Fruit fly (Drosophila melanogaster): ENCODE data around the gene Arc42.

Arc42 gene

dm6 chr3R:19858017-19858659 lies 19.4 kb upstream of the Arc42 start:
- TF ChIP-seq cnc (optimal IDR thresholded peaks at IDR 0.05) (no peak), Crg-1 (GFP tag; optimal IDR thresholded peaks at IDR 0.05) (peak; percentile 73), CG11617 (GFP tag; optimal IDR thresholded peaks at IDR 0.05) (peak; percentile 39), CG7101 (tag; optimal IDR thresholded peaks at IDR 0.05) (peak; percentile 25), CG1620 (GFP tag; optimal IDR thresholded peaks at IDR 0.05) (peak; percentile 47), CG14711 (tag; optimal IDR thresholded peaks at IDR 0.05) (peak; percentile 10), cic (GFP tag; optimal IDR thresholded peaks at IDR 0.05) (peak; percentile 92), pad (GFP tag; optimal IDR thresholded peaks at IDR 0.05) (peak; percentile 44), CG7045 (GFP tag; optimal IDR thresholded peaks at IDR 0.05) (peak; percentile 48), CG12768 (GFP tag; optimal IDR thresholded peaks at IDR 0.05) (peak; percentile 52), Clk (GFP tag; optimal IDR thresholded peaks at IDR 0.05) (no peak), toe (GFP tag; optimal IDR thresholded peaks at IDR 0.05) (peak; percentile 42), tj (GFP tag; optimal IDR thresholded peaks at IDR 0.05) (peak; percentile 25), Hr96 (GFP tag; optimal IDR thresholded peaks at IDR 0.05) (peak; percentile 15), kay (GFP tag; ENCODE audit: borderline replicate concordance) (no peak), bab1 (GFP tag; optimal IDR thresholded peaks at IDR 0.05) (no peak), ovo (GFP tag; optimal IDR thresholded peaks at IDR 0.05) (peak; percentile 28), Mnt (GFP tag; optimal IDR thresholded peaks at IDR 0.05) (peak; percentile 47), CG33017 (tag; optimal IDR thresholded peaks at IDR 0.05) (peak; percentile 62), CG5204 (GFP tag; optimal IDR thresholded peaks at IDR 0.05) (no peak)

- TF ChIP-seq Clk (GFP tag; optimal IDR thresholded peaks at IDR 0.05): no peak
- peak in 1 of 2 experiments; percentile 4 for TF ChIP-seq cnc (optimal IDR thresholded peaks at IDR 0.05)
These were observed 18.6 kb upstream of the Arc42 start for dm6 chr3R:19858944-19859343.

dm6 chr3R:19859370-19860033 lies 18.0 kb upstream of the Arc42 start:
- no peak for TF ChIP-seq Crg-1 (GFP tag; optimal IDR thresholded peaks at IDR 0.05)
- TF ChIP-seq kay (GFP tag; ENCODE audit: borderline replicate concordance): no peak
- TF ChIP-seq pad (GFP tag; optimal IDR thresholded peaks at IDR 0.05): peak; percentile 7
- no peak for TF ChIP-seq CG5204 (GFP tag; optimal IDR thresholded peaks at IDR 0.05)
- TF ChIP-seq CG1620 (GFP tag; optimal IDR thresholded peaks at IDR 0.05): peak; percentile 16
- TF ChIP-seq CG7101 (tag; optimal IDR thresholded peaks at IDR 0.05): no peak
- TF ChIP-seq CG14711 (tag; optimal IDR thresholded peaks at IDR 0.05): no peak
- no peak for TF ChIP-seq bab1 (GFP tag; optimal IDR thresholded peaks at IDR 0.05)
- TF ChIP-seq Clk (GFP tag; optimal IDR thresholded peaks at IDR 0.05): no peak
- peak; percentile 94 for TF ChIP-seq CG12768 (GFP tag; optimal IDR thresholded peaks at IDR 0.05)
- no peak for TF ChIP-seq CG33017 (tag; optimal IDR thresholded peaks at IDR 0.05)
- peak; percentile 62 for TF ChIP-seq CG11617 (GFP tag; optimal IDR thresholded peaks at IDR 0.05)
- TF ChIP-seq cic (GFP tag; optimal IDR thresholded peaks at IDR 0.05): peak; percentile 91
- TF ChIP-seq toe (GFP tag; optimal IDR thresholded peaks at IDR 0.05): peak; percentile 42
- peak; percentile 14 for TF ChIP-seq ovo (GFP tag; optimal IDR thresholded peaks at IDR 0.05)
- no peak for TF ChIP-seq cnc (optimal IDR thresholded peaks at IDR 0.05)
- TF ChIP-seq CG7045 (GFP tag; optimal IDR thresholded peaks at IDR 0.05): peak; percentile 54
- peak; percentile 52 for TF ChIP-seq Mnt (GFP tag; optimal IDR thresholded peaks at IDR 0.05)
- TF ChIP-seq tj (GFP tag; optimal IDR thresholded peaks at IDR 0.05): no peak
- peak; percentile 55 for TF ChIP-seq Hr96 (GFP tag; optimal IDR thresholded peaks at IDR 0.05)

- TF ChIP-seq toe (GFP tag; optimal IDR thresholded peaks at IDR 0.05) (peak; percentile 94), pad (GFP tag; optimal IDR thresholded peaks at IDR 0.05) (peak; percentile 61), Hr96 (GFP tag; optimal IDR thresholded peaks at IDR 0.05) (peak; percentile 86), Clk (GFP tag; optimal IDR thresholded peaks at IDR 0.05) (peak; percentile 70), CG5204 (GFP tag; optimal IDR thresholded peaks at IDR 0.05) (no peak), Mnt (GFP tag; optimal IDR thresholded peaks at IDR 0.05) (peak; percentile 59), kay (GFP tag; ENCODE audit: borderline replicate concordance) (no peak), ovo (GFP tag; optimal IDR thresholded peaks at IDR 0.05) (peak; percentile 77), CG33017 (tag; optimal IDR thresholded peaks at IDR 0.05) (peak; percentile 38), CG11617 (GFP tag; optimal IDR thresholded peaks at IDR 0.05) (peak; percentile 78), tj (GFP tag; optimal IDR thresholded peaks at IDR 0.05) (peak; percentile 45), CG14711 (tag; optimal IDR thresholded peaks at IDR 0.05) (peak; percentile 53), CG1620 (GFP tag; optimal IDR thresholded peaks at IDR 0.05) (peak; percentile 88), CG12768 (GFP tag; optimal IDR thresholded peaks at IDR 0.05) (peak; percentile 67), CG7101 (tag; optimal IDR thresholded peaks at IDR 0.05) (peak; percentile 73), Crg-1 (GFP tag; optimal IDR thresholded peaks at IDR 0.05) (peak; percentile 66), cnc (optimal IDR thresholded peaks at IDR 0.05) (no peak), bab1 (GFP tag; optimal IDR thresholded peaks at IDR 0.05) (peak; percentile 42), CG7045 (GFP tag; optimal IDR thresholded peaks at IDR 0.05) (peak; percentile 67), cic (GFP tag; optimal IDR thresholded peaks at IDR 0.05) (peak; percentile 13)
These were observed 16.4 kb upstream of the Arc42 start, which contains the start of the genes Ire1 and Mrm2 for dm6 chr3R:19860996-19861719. Gene Ire1, minus strand, starts transcription at chr3R:19861291. Gene Mrm2, plus strand, starts transcription at chr3R:19861610.
